Worm (Caenorhabditis elegans) whole organism, young adult: Measurements from ENCODE around the gene F20D12.7.

Experiments
- B0035.1 ChIP-seq: sonication (generic microtip); optimal IDR thresholded peaks from 2 replicates; lab custom pipeline; 2016; ENCODE audit warnings: missing genetic modification characterization, mild to moderate bottlenecking, missing compliant biosample characterization, missing genotype, missing genetic modification reagents
- C06A6.2 ChIP-seq: fragments of 200-800 bp; sonication (Bioruptor generic); conservative IDR thresholded peaks from 2 replicates; pipeline ENCODE4 v1.3.6; 2022; ENCODE audit warnings: missing genetic modification characterization, missing compliant biosample characterization
- C17E4.6 ChIP-seq: fragments of 200-800 bp; sonication (Bioruptor generic); IDR thresholded peaks from 2 replicates; pipeline ENCODE4 v1.3.6; 2022; ENCODE audit warnings: missing genetic modification reagents, missing genetic modification characterization, missing compliant biosample characterization
- D2030.7 ChIP-seq: fragments of 200-800 bp; sonication (Bioruptor generic); IDR thresholded peaks from 2 replicates; pipeline ENCODE4 v1.3.6; 2022; ENCODE audit warnings: missing genetic modification reagents, missing genetic modification characterization, missing compliant biosample characterization
- F49E8.2 ChIP-seq: sonication (generic microtip); optimal IDR thresholded peaks from 3 replicates; lab custom pipeline; 2017; ENCODE audit warnings: missing genetic modification characterization, mild to moderate bottlenecking, missing compliant biosample characterization, antibody characterized with exemption, moderate library complexity; ENCODE audit not compliant: insufficient read depth
- F52B5.7 ChIP-seq: sonication (generic microtip); optimal IDR thresholded peaks from 2 replicates; lab custom pipeline; 2016; ENCODE audit warnings: mild to moderate bottlenecking, missing genetic modification characterization, missing compliant biosample characterization
- T26A5.8 ChIP-seq: sonication (generic microtip); optimal IDR thresholded peaks from 2 replicates; lab custom pipeline; 2016; ENCODE audit warnings: missing genetic modification characterization, missing compliant biosample characterization
- Y53G8AR.9 ChIP-seq: fragments of 200-800 bp; sonication (Bioruptor generic); conservative IDR thresholded peaks from 2 replicates; pipeline ENCODE4 v1.3.6; 2022; ENCODE audit warnings: missing genetic modification reagents, missing genetic modification characterization, missing compliant biosample characterization
- aptf-2 ChIP-seq: fragments of 200-800 bp; sonication (Bioruptor generic); conservative IDR thresholded peaks from 2 replicates; pipeline ENCODE4 v1.3.6; 2022; ENCODE audit warnings: missing genetic modification reagents, missing genetic modification characterization, missing compliant biosample characterization
- aptf-3 ChIP-seq: fragments of 200-800 bp; sonication (Bioruptor generic); IDR thresholded peaks from 2 replicates; pipeline ENCODE4 v1.3.6; 2022; ENCODE audit warnings: missing genetic modification characterization, missing compliant biosample characterization
- attf-3 ChIP-seq: fragments of 200-800 bp; sonication (Bioruptor generic); conservative IDR thresholded peaks from 2 replicates; pipeline ENCODE4 v1.3.6; 2022; ENCODE audit warnings: missing genetic modification reagents, missing genetic modification characterization, missing compliant biosample characterization
- attf-6 ChIP-seq: fragments of 200-800 bp; sonication (Bioruptor generic); IDR thresholded peaks from 2 replicates; pipeline ENCODE4 v1.3.6; 2022; ENCODE audit warnings: missing genetic modification reagents, missing genetic modification characterization, missing compliant biosample characterization
- bed-2 ChIP-seq: fragments of 200-800 bp; sonication (Bioruptor generic); IDR thresholded peaks from 2 replicates; pipeline ENCODE4 v1.3.6; 2022; ENCODE audit warnings: missing genetic modification reagents, missing genetic modification characterization, missing compliant biosample characterization
- cebp-2 ChIP-seq: fragments of 200-800 bp; sonication (Bioruptor generic); IDR thresholded peaks from 2 replicates; pipeline ENCODE4 v1.3.6; 2022; ENCODE audit warnings: missing genetic modification characterization, missing compliant biosample characterization
- ceh-100 ChIP-seq: fragments of 200-800 bp; sonication (Bioruptor generic); IDR thresholded peaks from 2 replicates; pipeline ENCODE4 v1.3.6; 2022; ENCODE audit warnings: missing genetic modification reagents, missing genetic modification characterization, missing compliant biosample characterization
- ceh-91 ChIP-seq: fragments of 200-800 bp; sonication (Bioruptor generic); IDR thresholded peaks from 2 replicates; pipeline ENCODE4 v1.3.6; 2022; ENCODE audit warnings: missing genetic modification reagents, missing genetic modification characterization, missing compliant biosample characterization
- ekl-4 ChIP-seq: fragments of 200-800 bp; sonication (Bioruptor generic); IDR thresholded peaks from 2 replicates; pipeline ENCODE4 v1.3.6; 2022; ENCODE audit warnings: missing genetic modification reagents, missing genetic modification characterization, missing compliant biosample characterization
- ets-4 ChIP-seq: fragments of 200-800 bp; sonication (Bioruptor generic); optimal IDR thresholded peaks from 2 replicates; lab custom pipeline; 2018; ENCODE audit warnings: mild to moderate bottlenecking, missing genetic modification characterization, missing compliant biosample characterization
- fkh-3 ChIP-seq: sonication (generic microtip); optimal IDR thresholded peaks from 2 replicates; lab custom pipeline; 2016; ENCODE audit warnings: mild to moderate bottlenecking, missing genetic modification characterization, missing compliant biosample characterization
- him-1 ChIP-seq: sonication (generic microtip); optimal IDR thresholded peaks from 2 replicates; lab custom pipeline; 2016; ENCODE audit warnings: missing genotype, missing genetic modification reagents, missing genetic modification characterization, missing compliant biosample characterization
- hmg-20 ChIP-seq: fragments of 200-800 bp; sonication (Bioruptor generic); IDR thresholded peaks from 2 replicates; pipeline ENCODE4 v1.3.6; 2022; ENCODE audit warnings: missing genetic modification reagents, missing genetic modification characterization, missing compliant biosample characterization
- hsf-1 ChIP-seq: fragments of 200-800 bp; sonication (Bioruptor generic); IDR thresholded peaks from 2 replicates; pipeline ENCODE4 v1.3.6; 2022; ENCODE audit warnings: missing genetic modification reagents, missing genetic modification characterization, missing compliant biosample characterization
- lin-35 ChIP-seq, 3 experiments: fragments of 150-350 bp in 2 of 3; sonication (generic microtip) in 1 of 3; optimal IDR thresholded peaks; 2 replicates each; lab custom pipeline; 2014 to 2018; ENCODE audit warnings: missing biosample characterization in 3 of 3, missing genetic modification characterization in 3 of 3, missing genetic modification reagents in 3 of 3
- lin-54 ChIP-seq: fragments of 200-800 bp; sonication (Bioruptor generic); optimal IDR thresholded peaks from 2 replicates; lab custom pipeline; 2018; ENCODE audit warnings: mild to moderate bottlenecking, missing genetic modification characterization, missing compliant biosample characterization
- madf-3 ChIP-seq: fragments of 200-800 bp; sonication (Bioruptor generic); IDR thresholded peaks from 2 replicates; pipeline ENCODE4 v1.3.6; 2022; ENCODE audit warnings: missing genetic modification reagents, missing genetic modification characterization, missing compliant biosample characterization
- madf-6 ChIP-seq: fragments of 200-800 bp; sonication (Bioruptor generic); IDR thresholded peaks from 2 replicates; pipeline ENCODE4 v1.3.6; 2022; ENCODE audit warnings: missing genetic modification reagents, missing genetic modification characterization, missing compliant biosample characterization
- mes-4 ChIP-seq: sonication (generic microtip); optimal IDR thresholded peaks from 2 replicates; lab custom pipeline; 2016; ENCODE audit warnings: missing genotype, missing genetic modification characterization, missing compliant biosample characterization
- repo-1 ChIP-seq: sonication (generic microtip); optimal IDR thresholded peaks from 2 replicates; lab custom pipeline; 2017; ENCODE audit warnings: mild to moderate bottlenecking, missing genetic modification characterization, missing compliant biosample characterization
- snpc-1.1 ChIP-seq: sonication (generic microtip); optimal IDR thresholded peaks from 2 replicates; lab custom pipeline; 2017; ENCODE audit warnings: missing genetic modification characterization, mild to moderate bottlenecking, missing compliant biosample characterization, antibody characterized with exemption, moderate library complexity, missing genotype, missing genetic modification reagents; ENCODE audit not compliant: insufficient read depth
- snpc-1.3 ChIP-seq: sonication (generic microtip); optimal IDR thresholded peaks from 2 replicates; lab custom pipeline; 2017; ENCODE audit warnings: missing genetic modification characterization, mild to moderate bottlenecking, missing compliant biosample characterization, antibody characterized with exemption, moderate library complexity, missing genotype, missing genetic modification reagents; ENCODE audit not compliant: insufficient read depth
- snpc-4 ChIP-seq, 5 experiments: fragments of 150-350 bp in 1 of 5; sonication (generic microtip) in 4 of 5; optimal IDR thresholded peaks; 2 replicates each; lab custom pipeline; 2014 to 2018; ENCODE audit warnings: missing genetic modification characterization in 5 of 5, missing biosample characterization in 3 of 5, antibody characterized with exemption in 2 of 5, mild to moderate bottlenecking in 2 of 5, missing compliant biosample characterization in 2 of 5, missing genotype in 2 of 5, moderate library complexity in 2 of 5, missing genetic modification reagents in 1 of 5
- tlf-1 ChIP-seq: fragments of 200-800 bp; sonication (Bioruptor generic); optimal IDR thresholded peaks from 2 replicates; lab custom pipeline; 2018; ENCODE audit warnings: mild to moderate bottlenecking, missing genetic modification characterization, missing compliant biosample characterization
- xnd-1 ChIP-seq: sonication (generic microtip); optimal IDR thresholded peaks from 2 replicates; lab custom pipeline; 2016; ENCODE audit warnings: missing genotype, missing genetic modification reagents, missing genetic modification characterization, missing compliant biosample characterization
- zfh-2 ChIP-seq: fragments of 200-800 bp; sonication (Bioruptor generic); conservative IDR thresholded peaks from 2 replicates; pipeline ENCODE4 v1.3.6; 2022; ENCODE audit warnings: missing genetic modification reagents, missing genetic modification characterization, missing compliant biosample characterization
- ztf-18 ChIP-seq: sonication (generic microtip); optimal IDR thresholded peaks from 2 replicates; lab custom pipeline; 2016; ENCODE audit warnings: missing genotype, mild to moderate bottlenecking, missing genetic modification characterization, missing compliant biosample characterization
- ztf-25 ChIP-seq: fragments of 200-800 bp; sonication (Bioruptor generic); IDR thresholded peaks from 2 replicates; pipeline ENCODE4 v1.3.6; 2022; ENCODE audit warnings: missing genetic modification reagents, missing genetic modification characterization, missing compliant biosample characterization
- ztf-6 ChIP-seq: fragments of 200-800 bp; sonication (Bioruptor generic); IDR thresholded peaks from 2 replicates; pipeline ENCODE4 v1.3.6; 2022; ENCODE audit warnings: missing genetic modification reagents, missing genetic modification characterization, missing compliant biosample characterization

The F20D12.7 gene

ce11 chrIV:7924975-7925828 is 13.5 kb downstream of the F20D12.7 start (continued):
- no peak for TF ChIP-seq lin-35 (GFP tag; optimal IDR thresholded peaks at IDR 0.05; lab: Kevin White, UChicago)
- TF ChIP-seq ets-4 (GFP tag; lab: Kevin White, UChicago), result peak; percentile 12
- TF ChIP-seq xnd-1 (tag; lab: Kevin White, UChicago), result peak; percentile 39
- TF ChIP-seq madf-6 (GFP tag; lab: Robert Waterston, UW), result peak; percentile 62
- peak; percentile 64 for TF ChIP-seq repo-1
- TF ChIP-seq zfh-2 (GFP tag; lab: Robert Waterston, UW), result peak; percentile 52
- TF ChIP-seq ekl-4 (GFP tag; lab: Robert Waterston, UW), result peak; percentile 69
- TF ChIP-seq ztf-25 (GFP tag; lab: Robert Waterston, UW), result peak; percentile 50; the same call in 1 of the 2 replicates
- TF ChIP-seq hsf-1 (GFP tag; lab: Robert Waterston, UW), result peak; percentile 64
- no peak for TF ChIP-seq B0035.1 (tag; lab: Kevin White, UChicago)
- no peak for TF ChIP-seq bed-2
- no peak for TF ChIP-seq C06A6.2 (GFP tag; lab: Robert Waterston, UW)
- TF ChIP-seq snpc-1.1 (tag; lab: Kevin White, UChicago), result peak; percentile 30
- 0 out of 2 replicates have a peak, but pooled peaks have one; percentile 65 for TF ChIP-seq aptf-3
- no peak for TF ChIP-seq ceh-91 (GFP tag; lab: Robert Waterston, UW)
- TF ChIP-seq F49E8.2 (tag; lab: Kevin White, UChicago), result peak; percentile 47
- no peak for TF ChIP-seq fkh-3 (tag; lab: Kevin White, UChicago)
- TF ChIP-seq D2030.7 (GFP tag; lab: Robert Waterston, UW), result peak; percentile 15
- peak; percentile 18 for TF ChIP-seq F52B5.7 (tag; lab: Kevin White, UChicago)
- peak; percentile 62; the same call in 1 of the 2 replicates for TF ChIP-seq Y53G8AR.9 (GFP tag; lab: Robert Waterston, UW)
- TF ChIP-seq hmg-20 (GFP tag; lab: Robert Waterston, UW), result no peak
- peak; percentile 40 for TF ChIP-seq snpc-4 (GFP tag; optimal IDR thresholded peaks at IDR 0.05; lab: Kevin White, UChicago)
- peak in 2 of 4 experiments; percentile 32 to 43 for TF ChIP-seq snpc-4 (tag; optimal IDR thresholded peaks at IDR 0.05; lab: Kevin White, UChicago)
- TF ChIP-seq cebp-2 (GFP tag; lab: Robert Waterston, UW), result 0 out of 2 replicates have a peak, but pooled peaks have one; percentile 81
- no peak for TF ChIP-seq T26A5.8
- no peak for TF ChIP-seq attf-3
- no peak for TF ChIP-seq mes-4
- TF ChIP-seq ztf-18 (tag; lab: Kevin White, UChicago), result no peak
- TF ChIP-seq snpc-1.3 (tag; lab: Kevin White, UChicago), result peak; percentile 79
- no peak for TF ChIP-seq him-1
- no peak for TF ChIP-seq ztf-6 (GFP tag; lab: Robert Waterston, UW)
- peak; percentile 58 for TF ChIP-seq tlf-1 (GFP tag; lab: Kevin White, UChicago)
- peak; percentile 29; the same call in 1 of the 2 replicates for TF ChIP-seq ceh-100
- TF ChIP-seq lin-54 (GFP tag; lab: Kevin White, UChicago), result peak; percentile 69
- no peak for TF ChIP-seq aptf-2 (GFP tag; lab: Robert Waterston, UW)
- no peak for TF ChIP-seq C17E4.6 (GFP tag; lab: Robert Waterston, UW)
- TF ChIP-seq madf-3 (GFP tag; lab: Robert Waterston, UW), result peak; percentile 24; the same call in 1 of the 2 replicates
- peak; percentile 57; the same call in 1 of the 2 replicates for TF ChIP-seq attf-6 (GFP tag; lab: Robert Waterston, UW)
